Worm (Caenorhabditis elegans) whole organism, late embryonic: ENCODE results near the gene K02E11.7.

ENCODE experiments used
- C08G9.2 ChIP-seq: sonication (generic microtip); optimal IDR thresholded peaks from 2 replicates; lab custom pipeline; 2016; ENCODE audit warnings: mild to moderate bottlenecking, missing genetic modification characterization, moderate library complexity, missing compliant biosample characterization
- F13H6.1 ChIP-seq: sonication (generic microtip); optimal IDR thresholded peaks from 2 replicates; lab custom pipeline; 2016; ENCODE audit warnings: missing genetic modification characterization, missing compliant biosample characterization
- K09A11.1 ChIP-seq: sonication (generic microtip); optimal IDR thresholded peaks from 2 replicates; lab custom pipeline; 2017; ENCODE audit warnings: antibody characterized with exemption, mild to moderate bottlenecking, missing genetic modification characterization, missing compliant biosample characterization; ENCODE audit not compliant: insufficient read depth
- T23F11.4 ChIP-seq: fragments of 200-800 bp; sonication (Bioruptor generic); optimal IDR thresholded peaks from 2 replicates; lab custom pipeline; 2018; ENCODE audit warnings: mild to moderate bottlenecking, missing genetic modification characterization, missing compliant biosample characterization
- Y22D7AL.16 ChIP-seq: sonication (generic microtip); optimal IDR thresholded peaks from 2 replicates; lab custom pipeline; 2016; ENCODE audit warnings: missing genetic modification characterization, missing compliant biosample characterization
- ceh-14 ChIP-seq: sonication (generic microtip); optimal IDR thresholded peaks from 2 replicates; lab custom pipeline; 2016; ENCODE audit warnings: missing genotype, missing genetic modification characterization, missing compliant biosample characterization
- ceh-19 ChIP-seq: fragments of 200-800 bp; sonication (Bioruptor generic); optimal IDR thresholded peaks from 2 replicates; lab custom pipeline; 2018; ENCODE audit warnings: mild to moderate bottlenecking, missing genetic modification characterization, missing compliant biosample characterization
- ceh-2 ChIP-seq: sonication (generic microtip); optimal IDR thresholded peaks from 2 replicates; lab custom pipeline; 2016; ENCODE audit warnings: missing genotype, missing genetic modification characterization, missing compliant biosample characterization
- ceh-22 ChIP-seq: sonication (generic microtip); optimal IDR thresholded peaks from 2 replicates; lab custom pipeline; 2017; ENCODE audit warnings: missing biosample characterization, missing genetic modification characterization
- ceh-24 ChIP-seq: sonication (generic microtip); optimal IDR thresholded peaks from 2 replicates; lab custom pipeline; 2016; ENCODE audit warnings: mild to moderate bottlenecking, missing genetic modification characterization, missing compliant biosample characterization
- ceh-30 ChIP-seq: fragments of 150-350 bp; optimal IDR thresholded peaks from 2 replicates; lab custom pipeline; 2014; ENCODE audit warnings: missing biosample characterization, missing genetic modification characterization
- ceh-45 ChIP-seq: fragments of 200-800 bp; sonication (Bioruptor generic); IDR thresholded peaks from 2 replicates; pipeline ENCODE4 v1.3.6; 2022; ENCODE audit warnings: missing genetic modification reagents, missing genetic modification characterization, missing compliant biosample characterization
- ceh-48 ChIP-seq: sonication (generic microtip); optimal IDR thresholded peaks from 2 replicates; lab custom pipeline; 2016; ENCODE audit warnings: missing genetic modification characterization, inconsistent platforms, missing compliant biosample characterization
- ceh-6 ChIP-seq: fragments of 200-800 bp; sonication (Bioruptor generic); optimal IDR thresholded peaks from 2 replicates; lab custom pipeline; 2018; ENCODE audit warnings: mild to moderate bottlenecking, missing genetic modification characterization, missing compliant biosample characterization
- ceh-9 ChIP-seq: sonication (generic microtip); optimal IDR thresholded peaks from 2 replicates; lab custom pipeline; 2016; ENCODE audit warnings: mild to moderate bottlenecking, missing genetic modification characterization, inconsistent platforms, missing compliant biosample characterization
- che-1 ChIP-seq: sonication (generic microtip); optimal IDR thresholded peaks from 2 replicates; lab custom pipeline; 2016; ENCODE audit warnings: mild to moderate bottlenecking, missing genetic modification characterization, missing compliant biosample characterization
- dmd-4 ChIP-seq: sonication (generic microtip); optimal IDR thresholded peaks from 2 replicates; lab custom pipeline; 2016; ENCODE audit warnings: borderline replicate concordance, missing genetic modification characterization, missing compliant biosample characterization
- dve-1 ChIP-seq: sonication (generic microtip); optimal IDR thresholded peaks from 2 replicates; lab custom pipeline; 2017; ENCODE audit warnings: antibody characterized with exemption, mild to moderate bottlenecking, missing genetic modification characterization, missing compliant biosample characterization
- elt-4 ChIP-seq: sonication (generic microtip); optimal IDR thresholded peaks from 2 replicates; lab custom pipeline; 2016; ENCODE audit warnings: missing genetic modification characterization, missing compliant biosample characterization
- ets-4 ChIP-seq: sonication (generic microtip); optimal IDR thresholded peaks from 2 replicates; lab custom pipeline; 2016; ENCODE audit warnings: missing genetic modification characterization, missing compliant biosample characterization
- eyg-1 ChIP-seq: sonication (generic microtip); optimal IDR thresholded peaks from 2 replicates; lab custom pipeline; 2016; ENCODE audit warnings: missing genotype, missing genetic modification characterization, missing compliant biosample characterization
- fkh-6 ChIP-seq: sonication (generic microtip); optimal IDR thresholded peaks from 2 replicates; lab custom pipeline; 2016; ENCODE audit warnings: missing genetic modification characterization, missing compliant biosample characterization
- hlh-13 ChIP-seq: fragments of 200-800 bp; sonication (Bioruptor generic); optimal IDR thresholded peaks from 2 replicates; lab custom pipeline; 2018; ENCODE audit warnings: mild to moderate bottlenecking, missing genetic modification characterization, missing compliant biosample characterization
- madf-2 ChIP-seq: sonication (generic microtip); optimal IDR thresholded peaks from 2 replicates; lab custom pipeline; 2017; ENCODE audit warnings: missing genetic modification characterization, missing compliant biosample characterization
- nfya-1 ChIP-seq: sonication (generic microtip); optimal IDR thresholded peaks from 2 replicates; lab custom pipeline; 2017; ENCODE audit warnings: missing genetic modification characterization, mild to moderate bottlenecking, missing compliant biosample characterization, antibody characterized with exemption, moderate library complexity
- nhr-11 ChIP-seq: fragments of 150-350 bp; optimal IDR thresholded peaks from 2 replicates; lab custom pipeline; 2014; ENCODE audit warnings: missing biosample characterization, missing genetic modification characterization
- nhr-232 ChIP-seq: sonication (generic microtip); optimal IDR thresholded peaks from 2 replicates; lab custom pipeline; 2016; ENCODE audit warnings: missing genetic modification characterization, missing compliant biosample characterization
- pag-3 ChIP-seq: sonication (generic microtip); optimal IDR thresholded peaks from 2 replicates; lab custom pipeline; 2016; ENCODE audit warnings: missing compliant biosample characterization, missing genetic modification characterization, borderline replicate concordance
- pha-2 ChIP-seq: sonication (generic microtip); optimal IDR thresholded peaks from 2 replicates; lab custom pipeline; 2017; ENCODE audit warnings: mild to moderate bottlenecking, missing genetic modification characterization, missing compliant biosample characterization
- pha-4 ChIP-seq: fragments of 150-350 bp; optimal IDR thresholded peaks from 2 replicates; lab custom pipeline; 2018; ENCODE audit warnings: missing biosample characterization, missing genetic modification reagents, missing genetic modification characterization
- pqm-1 ChIP-seq: sonication (generic microtip); optimal IDR thresholded peaks from 2 replicates; lab custom pipeline; 2016; ENCODE audit warnings: missing genetic modification characterization, missing compliant biosample characterization
- pros-1 ChIP-seq: fragments of 150-350 bp; optimal IDR thresholded peaks from 2 replicates; lab custom pipeline; 2014; ENCODE audit warnings: missing biosample characterization, missing genetic modification reagents, missing genetic modification characterization
- sdc-2 ChIP-seq: sonication (generic microtip); optimal IDR thresholded peaks from 2 replicates; lab custom pipeline; 2016; ENCODE audit warnings: missing genotype, missing genetic modification characterization, missing compliant biosample characterization
- sox-2 ChIP-seq: fragments of 200-800 bp; sonication (Bioruptor generic); IDR thresholded peaks from 2 replicates; pipeline ENCODE4 v1.3.6; 2022; ENCODE audit warnings: missing genetic modification reagents, missing genetic modification characterization, missing compliant biosample characterization
- tbx-2 ChIP-seq: sonication (generic microtip); optimal IDR thresholded peaks from 2 replicates; lab custom pipeline; 2016; ENCODE audit warnings: missing genetic modification characterization, missing compliant biosample characterization
- tbx-7 ChIP-seq: sonication (generic microtip); optimal IDR thresholded peaks from 2 replicates; lab custom pipeline; 2016; ENCODE audit warnings: missing genotype, missing genetic modification characterization, missing compliant biosample characterization
- unc-42 ChIP-seq: sonication (generic microtip); optimal IDR thresholded peaks from 2 replicates; lab custom pipeline; 2016; ENCODE audit warnings: missing genotype, missing genetic modification characterization, missing compliant biosample characterization
- unc-55 ChIP-seq: sonication (generic microtip); optimal IDR thresholded peaks from 2 replicates; lab custom pipeline; 2017; ENCODE audit warnings: missing biosample characterization, missing genetic modification reagents, missing genetic modification characterization
- unc-86 ChIP-seq: sonication (generic microtip); optimal IDR thresholded peaks from 2 replicates; lab custom pipeline; 2016; ENCODE audit warnings: missing genetic modification characterization, missing compliant biosample characterization
- zip-5 ChIP-seq: sonication (generic microtip); optimal IDR thresholded peaks from 2 replicates; lab custom pipeline; 2016; ENCODE audit warnings: missing genetic modification characterization, missing compliant biosample characterization
- ztf-16 ChIP-seq: sonication (generic microtip); optimal IDR thresholded peaks from 2 replicates; lab custom pipeline; 2017; ENCODE audit warnings: missing genetic modification characterization, missing compliant biosample characterization

K02E11.7 gene

DNA sequence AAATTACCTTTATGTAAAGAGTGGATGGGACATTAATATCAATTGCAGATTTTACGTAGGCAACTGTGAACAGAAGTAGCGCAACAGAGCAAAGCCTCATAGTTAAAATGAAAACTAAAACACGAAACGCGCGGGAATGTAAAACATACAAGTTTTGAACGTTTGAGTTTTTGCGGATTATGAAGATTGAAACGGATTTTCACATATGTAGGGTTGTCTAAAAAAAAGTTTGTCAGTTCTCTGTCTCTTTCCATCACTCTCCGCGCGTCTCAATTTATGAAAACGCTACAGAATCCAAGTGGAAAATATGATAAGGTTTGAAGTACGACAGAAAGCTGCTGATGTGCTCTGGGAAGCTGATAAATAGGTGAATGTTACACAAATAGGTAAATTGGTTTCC lies 7.4 kb downstream of the K02E11.7 start, which contains the start of gene K02E11.3:
K02E11.3 (minus strand) TSS at position 101 of the 400 bp plus-strand sequence.
- no peak for TF ChIP-seq ceh-9
- no peak for TF ChIP-seq eyg-1 (tag; lab: Kevin White, UChicago)
- TF ChIP-seq tbx-7 (tag; lab: Kevin White, UChicago) = no peak
- no peak for TF ChIP-seq hlh-13 (GFP tag; lab: Kevin White, UChicago)
- no peak for TF ChIP-seq F13H6.1 (tag; lab: Kevin White, UChicago)
- TF ChIP-seq fkh-6 (tag; lab: Kevin White, UChicago) = no peak
- TF ChIP-seq ceh-6 (GFP tag; lab: Kevin White, UChicago) = no peak
- TF ChIP-seq ceh-30 (tag; lab: Kevin White, UChicago) = no peak

- TF ChIP-seq ceh-24 (tag; lab: Kevin White, UChicago) (no peak), unc-42 (no peak), sox-2 (GFP tag; lab: Robert Waterston, UW) (no peak), che-1 (no peak), zip-5 (tag; lab: Kevin White, UChicago) (no peak), ceh-22 (no peak), pha-2 (tag; lab: Kevin White, UChicago) (no peak), pha-4 (tag; lab: Kevin White, UChicago) (no peak), unc-55 (GFP tag; lab: Kevin White, UChicago) (no peak), pqm-1 (tag; lab: Kevin White, UChicago) (no peak), hlh-13 (GFP tag; lab: Kevin White, UChicago) (no peak), ceh-30 (tag; lab: Kevin White, UChicago) (no peak), pag-3 (no peak), Y22D7AL.16 (tag; lab: Kevin White, UChicago) (no peak), ets-4 (no peak), unc-86 (tag; lab: Kevin White, UChicago) (no peak), ceh-45 (no peak), ceh-14 (tag; lab: Kevin White, UChicago) (no peak)
- TF ChIP-seq, all 69 proteins: peak for 0
These were observed 10.2 kb downstream of the K02E11.7 start, which contains the start of gene sre-7 for ce11 chrV:14243904-14244303. sre-7 (plus strand) TSS chrV:14244204.

ce11 chrV:14240694-14241201 lies 13.4 kb downstream of the K02E11.7 start, which contains the start of gene K02E11.10:
K02E11.10 (minus strand) TSS chrV:14241151.
- peak; percentile 4 for TF ChIP-seq T23F11.4 (GFP tag; lab: Kevin White, UChicago)
- TF ChIP-seq ceh-48 (tag; lab: Kevin White, UChicago) = no peak
- peak; percentile 63 for TF ChIP-seq elt-4 (tag; lab: Kevin White, UChicago)
- no peak for TF ChIP-seq C08G9.2 (tag; lab: Kevin White, UChicago)
- TF ChIP-seq, all 69 proteins: peak for 2

DNA sequence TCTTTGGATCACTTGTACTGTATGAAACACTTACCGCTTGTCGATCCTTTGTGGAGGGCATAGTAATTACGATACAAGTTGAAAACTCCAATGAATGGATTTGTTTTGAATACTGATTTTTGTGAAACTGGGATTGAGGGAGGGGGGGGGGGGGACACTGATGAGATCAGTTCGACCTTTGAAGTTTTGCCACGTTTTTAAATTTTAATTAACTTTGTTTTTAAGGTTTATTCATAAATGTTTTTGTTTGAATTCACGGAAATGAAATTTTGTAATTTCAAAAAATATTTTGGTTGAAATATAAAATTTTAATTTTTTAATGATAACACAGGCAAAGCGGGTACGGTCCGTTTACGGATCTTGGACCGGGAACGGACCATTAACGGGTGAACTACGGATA lies 18.2 kb downstream of the K02E11.7 start, which contains the start of gene ent-3:
ent-3 (minus strand) TSS at position 101 of the 400 bp plus-strand sequence.
- TF ChIP-seq tbx-2 (tag; lab: Kevin White, UChicago) = no peak
- TF ChIP-seq ztf-16 = no peak
- TF ChIP-seq nfya-1 (tag; lab: Kevin White, UChicago) = no peak
- TF ChIP-seq unc-42 = no peak
- no peak for TF ChIP-seq ets-4
- TF ChIP-seq dmd-4 (tag; lab: Kevin White, UChicago) = no peak
- TF ChIP-seq ceh-9 = no peak
- no peak for TF ChIP-seq madf-2 (tag; lab: Kevin White, UChicago)
- TF ChIP-seq dve-1 (tag; lab: Kevin White, UChicago) = no peak

ce11 chrV:14231656-14232055 lies 22.5 kb downstream of the K02E11.7 start:
- no peak for TF ChIP-seq ceh-9
- TF ChIP-seq nhr-232 (tag; lab: Kevin White, UChicago) = no peak
- TF ChIP-seq ceh-19 = no peak
- no peak for TF ChIP-seq T23F11.4 (GFP tag; lab: Kevin White, UChicago)
- TF ChIP-seq che-1 = no peak
- no peak for TF ChIP-seq ceh-14 (tag; lab: Kevin White, UChicago)
- no peak for TF ChIP-seq ceh-2
- TF ChIP-seq nhr-11 (tag; lab: Kevin White, UChicago) = no peak
- TF ChIP-seq pros-1 (tag; lab: Kevin White, UChicago) = no peak
- no peak for TF ChIP-seq K09A11.1 (tag; lab: Kevin White, UChicago)
- TF ChIP-seq sdc-2 (tag; lab: Kevin White, UChicago) = no peak
- TF ChIP-seq, all 69 proteins: peak for 0
